Worm (Caenorhabditis elegans) whole organism, L3 larva: ENCODE measurements around the gene cthd-1.
A peak's percentile ranks its signal among the peaks of the same experiment; 100 is the strongest.

Experiments used
- fkh-10 ChIP-seq: sonication (generic microtip); optimal IDR thresholded peaks from 2 replicates; lab custom pipeline; 2017; ENCODE audit warnings: missing biosample characterization, missing genetic modification reagents, missing genetic modification characterization
- lin-39 ChIP-seq: fragments of 150-350 bp; optimal IDR thresholded peaks from 2 replicates; lab custom pipeline; 2018; ENCODE audit warnings: missing biosample characterization, missing genetic modification reagents, missing genetic modification characterization
- snpc-4 ChIP-seq: fragments of 150-350 bp; optimal IDR thresholded peaks from 2 replicates; lab custom pipeline; 2014; ENCODE audit warnings: missing biosample characterization, missing genetic modification characterization
- tbx-2 ChIP-seq: sonication (generic microtip); optimal IDR thresholded peaks from 2 replicates; lab custom pipeline; 2016; ENCODE audit warnings: mild to moderate bottlenecking, missing genetic modification characterization, missing compliant biosample characterization

DNA sequence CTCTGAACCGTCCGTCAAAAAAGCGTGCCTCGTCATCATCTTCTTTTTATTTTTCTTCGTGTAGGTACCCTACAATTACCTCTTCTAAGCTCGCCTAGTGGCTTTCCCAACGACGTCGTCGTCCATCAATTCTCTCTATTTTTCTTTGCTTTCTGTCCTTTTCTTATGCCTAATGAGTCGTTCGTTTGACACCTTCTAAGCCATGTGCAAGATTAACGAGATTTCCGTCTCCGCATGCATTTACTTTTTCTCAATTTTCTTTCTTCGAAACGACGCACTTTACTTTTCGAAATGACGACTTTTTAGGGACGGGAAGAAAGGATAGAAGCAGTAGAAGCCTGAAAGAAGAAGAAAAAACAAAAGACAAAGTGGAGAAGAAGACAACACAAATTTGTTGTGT is 11.7 kb upstream of the cthd-1 start, which contains the start of gene ZK287.1:
- TF ChIP-seq lin-39 (tag; lab: Kevin White, UChicago) (peak; percentile 15), snpc-4 (tag; lab: Kevin White, UChicago) (no peak), fkh-10 (no peak), tbx-2 (tag; lab: Kevin White, UChicago) (no peak)
